Fruit fly (Drosophila melanogaster) whole organism, embryonic: ENCODE results near the gene CG32812.

Experiments
- Antp ChIP-seq: fragments of 200-800 bp; sonication (Bioruptor generic); optimal IDR thresholded peaks from 3 replicates; lab custom pipeline; 2016; ENCODE audit warnings: missing biosample characterization, missing genetic modification characterization
- Atf-2 ChIP-seq: fragments of 200-800 bp; sonication (Bioruptor generic); optimal IDR thresholded peaks from 2 replicates; lab custom pipeline; 2016; ENCODE audit warnings: missing biosample characterization, missing genetic modification characterization
- Awh ChIP-seq: fragments of 200-800 bp; sonication (Bioruptor generic); IDR thresholded peaks from 2 replicates; pipeline ENCODE4, ENCODE4 v1.3.6; 2022; ENCODE audit warnings: missing biosample characterization, missing genetic modification characterization
- BtbVII ChIP-seq: fragments of 200-800 bp; sonication (Bioruptor generic); optimal IDR thresholded peaks from 3 replicates; lab custom pipeline; 2017; ENCODE audit warnings: missing biosample characterization, mild to moderate bottlenecking, missing genetic modification characterization
- CG10462 ChIP-seq: fragments of 200-800 bp; sonication (Bioruptor generic); optimal IDR thresholded peaks from 2 replicates; lab custom pipeline; 2016; ENCODE audit warnings: missing biosample characterization, missing genetic modification characterization
- CG11504 ChIP-seq: fragments of 200-800 bp; sonication (Bioruptor generic); optimal IDR thresholded peaks from 3 replicates; lab custom pipeline; 2019; ENCODE audit warnings: missing biosample characterization, mild to moderate bottlenecking, missing genetic modification characterization, moderate library complexity
- CG12104 ChIP-seq: fragments of 200-800 bp; sonication (Bioruptor generic); optimal IDR thresholded peaks from 3 replicates; lab custom pipeline; 2016; ENCODE audit warnings: missing biosample characterization, missing genetic modification characterization
- CG12744 ChIP-seq: fragments of 200-800 bp; sonication (Bioruptor generic); optimal IDR thresholded peaks from 2 replicates; lab custom pipeline; 2016; ENCODE audit warnings: missing biosample characterization, missing genetic modification characterization
- CG14441 ChIP-seq: fragments of 200-800 bp; sonication (Bioruptor generic); IDR thresholded peaks from 2 replicates; pipeline ENCODE4 v1.3.6; 2022; ENCODE audit warnings: missing biosample characterization, missing genetic modification characterization
- CG15514 ChIP-seq: fragments of 200-800 bp; sonication (Bioruptor generic); optimal IDR thresholded peaks from 3 replicates; lab custom pipeline; 2017; ENCODE audit warnings: missing biosample characterization, missing genetic modification characterization, mild to moderate bottlenecking, moderate library complexity, missing genetic modification reagents
- CG17359 ChIP-seq: fragments of 200-800 bp; sonication (Bioruptor generic); optimal IDR thresholded peaks from 3 replicates; lab custom pipeline; 2018; ENCODE audit warnings: missing biosample characterization, mild to moderate bottlenecking, missing genetic modification characterization, moderate library complexity
- CG17361 ChIP-seq: fragments of 200-800 bp; sonication (Bioruptor generic); IDR thresholded peaks from 3 replicates; pipeline ENCODE4 v1.3.6; 2022; ENCODE audit warnings: missing biosample characterization, missing genetic modification characterization
- CG17568 ChIP-seq: fragments of 200-800 bp; sonication (Bioruptor generic); optimal IDR thresholded peaks from 2 replicates; lab custom pipeline; 2018; ENCODE audit warnings: missing biosample characterization, mild to moderate bottlenecking, missing genetic modification characterization, moderate library complexity
- CG18599 ChIP-seq: fragments of 200-800 bp; sonication (Bioruptor generic); optimal IDR thresholded peaks from 3 replicates; lab custom pipeline; 2017; ENCODE audit warnings: missing biosample characterization, missing genetic modification characterization, mild to moderate bottlenecking, moderate library complexity, missing genetic modification reagents
- CG30020 ChIP-seq: fragments of 200-800 bp; optimal IDR thresholded peaks from 2 replicates; lab custom pipeline; 2019; ENCODE audit warnings: missing biosample characterization, mild to moderate bottlenecking, missing genetic modification characterization, moderate library complexity
- CG4328 ChIP-seq: fragments of 200-800 bp; sonication (Bioruptor generic); optimal IDR thresholded peaks from 3 replicates; lab custom pipeline; 2017; ENCODE audit warnings: missing biosample characterization, missing genetic modification reagents, missing genetic modification characterization
- CG4617 ChIP-seq: fragments of 200-800 bp; sonication (Bioruptor generic); optimal IDR thresholded peaks from 3 replicates; lab custom pipeline; 2016; ENCODE audit warnings: missing biosample characterization, missing genetic modification characterization, borderline replicate concordance
- CG4707 ChIP-seq: fragments of 200-800 bp; sonication (Bioruptor generic); optimal IDR thresholded peaks from 2 replicates; lab custom pipeline; 2018; ENCODE audit warnings: missing biosample characterization, mild to moderate bottlenecking, missing genetic modification characterization, moderate library complexity
- CG5245 ChIP-seq: fragments of 200-800 bp; sonication (Bioruptor generic); optimal IDR thresholded peaks from 3 replicates; lab custom pipeline; 2016; ENCODE audit warnings: missing biosample characterization, missing genetic modification characterization
- CG7372 ChIP-seq: fragments of 200-800 bp; sonication (Bioruptor generic); IDR thresholded peaks from 2 replicates; pipeline ENCODE4 v1.3.6; 2022; ENCODE audit warnings: missing biosample characterization, missing genetic modification characterization
- CG7556 ChIP-seq: fragments of 200-800 bp; sonication (Bioruptor generic); optimal IDR thresholded peaks from 2 replicates; lab custom pipeline; 2017; ENCODE audit warnings: missing biosample characterization, mild to moderate bottlenecking, missing genetic modification characterization
- CG7987 ChIP-seq: fragments of 200-800 bp; sonication (Bioruptor generic); optimal IDR thresholded peaks from 2 replicates; lab custom pipeline; 2018; ENCODE audit warnings: missing biosample characterization, mild to moderate bottlenecking, missing genetic modification characterization, moderate library complexity
- CG8290 ChIP-seq, 3 experiments: fragments of 200-800 bp; sonication (Bioruptor generic); optimal IDR thresholded peaks; 2 replicates each; lab custom pipeline; 2016 to 2019; ENCODE audit warnings: missing biosample characterization in 3 of 3, missing genetic modification characterization in 3 of 3, mild to moderate bottlenecking in 2 of 3, moderate library complexity in 1 of 3
- Dad ChIP-seq: fragments of 200-800 bp; sonication (Bioruptor generic); optimal IDR thresholded peaks from 3 replicates; lab custom pipeline; 2016; ENCODE audit warnings: missing biosample characterization, missing genetic modification characterization
- Dbx ChIP-seq: fragments of 200-800 bp; sonication (Bioruptor generic); IDR thresholded peaks from 3 replicates; pipeline ENCODE4 v1.3.6; 2022; ENCODE audit warnings: missing biosample characterization, missing genetic modification characterization
- E2f2 ChIP-seq: fragments of 200-800 bp; sonication (Bioruptor generic); IDR thresholded peaks from 2 replicates; pipeline ENCODE4 v1.3.6; 2022; ENCODE audit warnings: missing biosample characterization, missing genetic modification characterization
- Ets65A ChIP-seq: fragments of 200-800 bp; sonication (Bioruptor generic); peaks from one replicate; lab custom pipeline; 2016; ENCODE audit warnings: missing biosample characterization, missing genetic modification characterization
- HmgZ ChIP-seq: fragments of 200-800 bp; sonication (Bioruptor generic); optimal IDR thresholded peaks from 2 replicates; lab custom pipeline; 2018; ENCODE audit warnings: missing biosample characterization, mild to moderate bottlenecking, missing genetic modification characterization
- Hmr ChIP-seq: fragments of 200-800 bp; sonication (Bioruptor generic); optimal IDR thresholded peaks from 3 replicates; lab custom pipeline; 2017; ENCODE audit warnings: mild to moderate bottlenecking, missing biosample characterization, missing genetic modification reagents, missing genetic modification characterization
- Lim3 ChIP-seq: fragments of 200-800 bp; sonication (Bioruptor generic); IDR thresholded peaks from 2 replicates; pipeline ENCODE4 v1.3.6; 2022; ENCODE audit warnings: missing biosample characterization, missing genetic modification characterization
- Ravus ChIP-seq: fragments of 200-800 bp; sonication (Bioruptor generic); IDR thresholded peaks from 2 replicates; pipeline ENCODE4 v1.3.6; 2022; ENCODE audit warnings: missing biosample characterization, missing genetic modification characterization
- Rfx ChIP-seq: fragments of 200-800 bp; sonication (Bioruptor generic); IDR thresholded peaks from 2 replicates; pipeline ENCODE4 v1.3.6; 2022; ENCODE audit warnings: missing biosample characterization, missing genetic modification characterization
- Scr ChIP-seq: fragments of 200-800 bp; sonication (Bioruptor generic); IDR thresholded peaks from 2 replicates; pipeline ENCODE4 v1.3.6; 2022; ENCODE audit warnings: missing biosample characterization, missing genetic modification characterization; ENCODE audit not compliant: partially characterized antibody
- Sin3A ChIP-seq: fragments of >200 bp; optimal IDR thresholded peaks from 2 replicates; lab custom pipeline; 2018
- Spps ChIP-seq: fragments of 200-800 bp; sonication (Bioruptor generic); optimal IDR thresholded peaks from 2 replicates; lab custom pipeline; 2018; ENCODE audit warnings: missing biosample characterization, mild to moderate bottlenecking, missing genetic modification characterization
- Taf1 ChIP-seq: fragments of 200-800 bp; sonication (Bioruptor generic); IDR thresholded peaks from 2 replicates; pipeline ENCODE4 v1.3.6; 2022; ENCODE audit warnings: missing biosample characterization, missing genetic modification characterization
- cas ChIP-seq: fragments of 200-800 bp; sonication (Bioruptor generic); IDR thresholded peaks from 2 replicates; pipeline ENCODE4 v1.3.6; 2022; ENCODE audit warnings: missing biosample characterization, missing genetic modification characterization
- da ChIP-seq: fragments of 200-800 bp; sonication (Bioruptor generic); optimal IDR thresholded peaks from 2 replicates; lab custom pipeline; 2016; ENCODE audit warnings: missing biosample characterization, missing genetic modification characterization
- gsb-n ChIP-seq: fragments of 200-800 bp; sonication (Bioruptor generic); optimal IDR thresholded peaks from 3 replicates; lab custom pipeline; 2018; ENCODE audit warnings: missing biosample characterization, mild to moderate bottlenecking, missing genetic modification characterization
- insv ChIP-seq, 2 experiments: fragments of 200-800 bp; sonication (Bioruptor generic); optimal IDR thresholded peaks; 3 replicates each; lab custom pipeline; 2016 to 2018; ENCODE audit warnings: missing biosample characterization in 2 of 2, missing genetic modification characterization in 2 of 2
- odd ChIP-seq: fragments of 200-800 bp; sonication (Bioruptor generic); optimal IDR thresholded peaks from 2 replicates; lab custom pipeline; 2017; ENCODE audit warnings: missing biosample characterization, mild to moderate bottlenecking, missing genetic modification characterization
- peb ChIP-seq: fragments of 200-800 bp; sonication (Bioruptor generic); IDR thresholded peaks from 2 replicates; pipeline ENCODE4 v1.3.6; 2022; ENCODE audit warnings: missing biosample characterization, missing genetic modification characterization
- pita ChIP-seq: fragments of 200-800 bp; sonication (Bioruptor generic); optimal IDR thresholded peaks from 2 replicates; lab custom pipeline; 2017; ENCODE audit warnings: missing biosample characterization, mild to moderate bottlenecking, missing genetic modification characterization
- pnt ChIP-seq: fragments of 200-800 bp; sonication (Bioruptor generic); optimal IDR thresholded peaks from 3 replicates; lab custom pipeline; 2016; ENCODE audit warnings: missing biosample characterization, missing genetic modification characterization
- scrt ChIP-seq: fragments of 200-800 bp; sonication (Bioruptor generic); optimal IDR thresholded peaks from 2 replicates; lab custom pipeline; 2018; ENCODE audit warnings: missing biosample characterization, mild to moderate bottlenecking, missing genetic modification characterization, moderate library complexity
- slbo ChIP-seq: fragments of 200-800 bp; sonication (Bioruptor generic); IDR thresholded peaks from 2 replicates; pipeline ENCODE4 v1.3.6; 2022; ENCODE audit warnings: missing biosample characterization, missing genetic modification characterization
- slp2 ChIP-seq: fragments of 200-800 bp; sonication (Bioruptor generic); optimal IDR thresholded peaks from 2 replicates; lab custom pipeline; 2016; ENCODE audit warnings: missing biosample characterization, missing genetic modification characterization
- sug ChIP-seq: fragments of 200-800 bp; optimal IDR thresholded peaks from 2 replicates; lab custom pipeline; 2019; ENCODE audit warnings: missing biosample characterization, mild to moderate bottlenecking, missing genetic modification characterization, moderate library complexity
- tap ChIP-seq: fragments of 200-800 bp; optimal IDR thresholded peaks from 3 replicates; lab custom pipeline; 2019; ENCODE audit warnings: missing biosample characterization, mild to moderate bottlenecking, missing genetic modification characterization, moderate library complexity
- toy ChIP-seq: fragments of 200-800 bp; sonication (Bioruptor generic); IDR thresholded peaks from 2 replicates; pipeline ENCODE4 v1.3.6; 2022; ENCODE audit warnings: missing biosample characterization, missing genetic modification characterization
- ttk ChIP-seq: fragments of 200-800 bp; sonication (Bioruptor generic); IDR thresholded peaks from 2 replicates; pipeline ENCODE4 v2.1.2; 2022; ENCODE audit warnings: missing biosample characterization, missing genetic modification characterization
- unc-4 ChIP-seq: fragments of 200-800 bp; sonication (Bioruptor generic); IDR thresholded peaks from 2 replicates; pipeline ENCODE4 v1.3.6; 2022; ENCODE audit warnings: missing biosample characterization, missing genetic modification characterization; ENCODE audit not compliant: partially characterized antibody

CG32812 gene

DNA sequence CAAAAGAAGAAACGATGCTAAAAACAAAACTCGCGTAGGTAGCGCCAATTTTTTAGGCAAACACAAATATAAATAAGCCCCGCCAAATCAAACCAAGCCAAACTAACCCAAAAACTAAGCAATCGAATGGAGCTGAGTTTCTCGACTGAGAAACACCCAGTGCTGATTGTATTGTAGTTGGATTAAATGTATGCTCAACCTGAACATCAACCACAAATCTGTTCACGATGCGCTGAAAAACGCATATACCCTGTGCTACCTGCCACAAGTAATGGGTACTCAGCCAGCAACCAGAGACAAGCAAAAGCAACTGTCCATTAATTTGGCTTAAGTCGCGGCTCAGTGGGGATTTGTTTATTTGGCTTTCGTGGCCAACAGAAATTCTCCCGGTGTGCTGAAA lies 26.8 kb upstream of the CG32812 start (continued):
- TF ChIP-seq CG30020: no peak
- TF ChIP-seq CG7372: no peak
- no peak for TF ChIP-seq CG8290 (GFP tag; optimal IDR thresholded peaks at IDR 0.05; lab: Kevin White, UChicago)
- TF ChIP-seq CG8290 (tag; optimal IDR thresholded peaks at IDR 0.05; lab: Kevin White, UChicago): peak in 1 of 2 experiments; percentile 72
- TF ChIP-seq BtbVII (GFP tag; lab: Kevin White, UChicago): peak; percentile 39
- TF ChIP-seq HmgZ (tag; lab: Kevin White, UChicago): no peak
- TF ChIP-seq Awh: no peak
- no peak for TF ChIP-seq Taf1
- no peak for TF ChIP-seq E2f2 (GFP tag; lab: Robert Waterston, UW)
- peak; percentile 13 for TF ChIP-seq Hmr (GFP tag; lab: Kevin White, UChicago)
- TF ChIP-seq CG7556 (GFP tag; lab: Kevin White, UChicago): no peak
- no peak for TF ChIP-seq CG17359 (tag; lab: Kevin White, UChicago)
- peak; percentile 31 for TF ChIP-seq CG18599 (GFP tag; lab: Kevin White, UChicago)
- TF ChIP-seq pita (GFP tag; lab: Kevin White, UChicago): no peak
- no peak for TF ChIP-seq CG12744 (GFP tag; lab: Kevin White, UChicago)
- no peak for TF ChIP-seq cas
- no peak for TF ChIP-seq CG17568 (GFP tag; lab: Kevin White, UChicago)
- no peak for TF ChIP-seq toy
- no peak for TF ChIP-seq unc-4 (GFP tag; lab: Robert Waterston, UW)
- no peak for TF ChIP-seq odd
- TF ChIP-seq CG12104 (GFP tag; lab: Kevin White, UChicago): no peak
- no peak for TF ChIP-seq CG10462
- TF ChIP-seq Atf-2 (GFP tag; lab: Kevin White, UChicago): no peak
- no peak for TF ChIP-seq pnt
- no peak for TF ChIP-seq Dbx (GFP tag; lab: Robert Waterston, UW)
- peak; percentile 14 for TF ChIP-seq tap (tag; lab: Kevin White, UChicago)
- TF ChIP-seq Ravus: no peak
- no peak for TF ChIP-seq Scr (GFP tag; lab: Robert Waterston, UW)
- TF ChIP-seq CG7987 (GFP tag; lab: Kevin White, UChicago): no peak
- TF ChIP-seq ttk (GFP tag; lab: Robert Waterston, UW): no peak
- TF ChIP-seq peb (GFP tag; lab: Robert Waterston, UW): no peak
- TF ChIP-seq slp2: no peak
- no peak for TF ChIP-seq da (GFP tag; lab: Kevin White, UChicago)
- TF ChIP-seq slbo (GFP tag; lab: Robert Waterston, UW): peak; percentile 47; the same call in 1 of the 2 replicates
- TF ChIP-seq Ets65A (GFP tag; lab: Kevin White, UChicago): peak; percentile 87
- TF ChIP-seq CG15514 (GFP tag; lab: Kevin White, UChicago): no peak
- TF ChIP-seq Antp: peak; percentile 8
- no peak for TF ChIP-seq Sin3A (lab: Kevin White, UChicago)
- TF ChIP-seq Spps (tag; lab: Kevin White, UChicago): no peak
- no peak for TF ChIP-seq insv (GFP tag; optimal IDR thresholded peaks at IDR 0.05; lab: Kevin White, UChicago)
- no peak for TF ChIP-seq CG4707 (GFP tag; lab: Kevin White, UChicago)
- TF ChIP-seq CG5245 (GFP tag; lab: Kevin White, UChicago): no peak
- no peak for TF ChIP-seq gsb-n
- no peak for TF ChIP-seq Dad
- TF ChIP-seq CG17361: no peak
- no peak for TF ChIP-seq scrt (GFP tag; lab: Kevin White, UChicago)
- no peak for TF ChIP-seq CG4617 (GFP tag; lab: Kevin White, UChicago)
- peak; percentile 30 for TF ChIP-seq CG11504 (tag; lab: Kevin White, UChicago)
- no peak for TF ChIP-seq Lim3 (GFP tag; lab: Robert Waterston, UW)
- no peak; the same call in 1 of the 2 replicates for TF ChIP-seq CG14441 (GFP tag; lab: Robert Waterston, UW)
- TF ChIP-seq sug (tag; lab: Kevin White, UChicago): peak; percentile 10
- peak; percentile 62; the same call in 1 of the 2 replicates for TF ChIP-seq Rfx (GFP tag; lab: Robert Waterston, UW)
- no peak for TF ChIP-seq CG4328 (GFP tag; lab: Kevin White, UChicago)
